Worm (Caenorhabditis elegans) whole organism, mixed stage, embryonic: ENCODE results near the gene clec-163.
"Not testable (repeated sequence)": the region's sequence is repeated elsewhere in the genome, so short reads cannot be mapped to it uniquely, and the experiment has no call there.

Experiments used
- M03D4.4 ChIP-seq: sonication (generic microtip); optimal IDR thresholded peaks from 2 replicates; lab custom pipeline; 2017; ENCODE audit warnings: mild to moderate bottlenecking, missing genetic modification characterization, missing compliant biosample characterization
- bed-3 ChIP-seq: fragments of 200-800 bp; sonication (Bioruptor generic); optimal IDR thresholded peaks from 3 replicates; lab custom pipeline; 2018; ENCODE audit warnings: mild to moderate bottlenecking, missing genetic modification characterization, moderate library complexity, missing compliant biosample characterization
- blmp-1 ChIP-seq: fragments of 150-350 bp; optimal IDR thresholded peaks from 2 replicates; lab custom pipeline; 2014; ENCODE audit warnings: missing biosample characterization, missing genetic modification characterization
- ceh-39 ChIP-seq: fragments of 150-350 bp; optimal IDR thresholded peaks from 2 replicates; lab custom pipeline; 2014; ENCODE audit warnings: missing biosample characterization, missing genetic modification characterization
- ceh-43 ChIP-seq: fragments of 200-800 bp; sonication (Bioruptor generic); optimal IDR thresholded peaks from 2 replicates; lab custom pipeline; 2018; ENCODE audit warnings: mild to moderate bottlenecking, missing genetic modification characterization, moderate library complexity, missing compliant biosample characterization
- ceh-83 ChIP-seq: fragments of 200-800 bp; sonication (Bioruptor generic); optimal IDR thresholded peaks from 2 replicates; lab custom pipeline; 2018; ENCODE audit warnings: mild to moderate bottlenecking, missing genetic modification characterization, missing compliant biosample characterization
- ces-1 ChIP-seq: fragments of 150-350 bp; optimal IDR thresholded peaks from 2 replicates; lab custom pipeline; 2014; ENCODE audit warnings: missing biosample characterization, missing genetic modification reagents, missing genetic modification characterization
- cnd-1 ChIP-seq: fragments of 200-800 bp; sonication (Bioruptor generic); optimal IDR thresholded peaks from 2 replicates; lab custom pipeline; 2018; ENCODE audit warnings: mild to moderate bottlenecking, missing genetic modification characterization, missing compliant biosample characterization
- drap-1 ChIP-seq: fragments of 200-800 bp; sonication (Bioruptor generic); optimal IDR thresholded peaks from 3 replicates; lab custom pipeline; 2018; ENCODE audit warnings: mild to moderate bottlenecking, missing genetic modification characterization, missing compliant biosample characterization
- elt-1 ChIP-seq: sonication (generic microtip); optimal IDR thresholded peaks from 2 replicates; lab custom pipeline; 2017; ENCODE audit warnings: missing genetic modification characterization, mild to moderate bottlenecking, missing compliant biosample characterization, antibody characterized with exemption, moderate library complexity, borderline replicate concordance; ENCODE audit not compliant: insufficient read depth
- elt-3 ChIP-seq: fragments of 150-350 bp; optimal IDR thresholded peaks from 2 replicates; lab custom pipeline; 2014; ENCODE audit warnings: missing biosample characterization, missing genetic modification characterization
- flh-1 ChIP-seq: fragments of 200-800 bp; sonication (Bioruptor generic); optimal IDR thresholded peaks from 2 replicates; lab custom pipeline; 2018; ENCODE audit warnings: mild to moderate bottlenecking, missing genetic modification characterization, moderate library complexity, missing compliant biosample characterization
- ham-2 ChIP-seq: fragments of 200-800 bp; sonication (Bioruptor generic); optimal IDR thresholded peaks from 2 replicates; lab custom pipeline; 2018; ENCODE audit warnings: mild to moderate bottlenecking, missing genetic modification characterization, missing compliant biosample characterization
- hlh-1 ChIP-seq: fragments of 150-350 bp; optimal IDR thresholded peaks from 2 replicates; lab custom pipeline; 2014; ENCODE audit warnings: missing biosample characterization, missing genetic modification reagents, missing genetic modification characterization
- lin-13 ChIP-seq: fragments of 150-350 bp; optimal IDR thresholded peaks from 2 replicates; lab custom pipeline; 2014; ENCODE audit warnings: missing biosample characterization, missing genetic modification characterization
- lin-32 ChIP-seq: fragments of 200-800 bp; sonication (Bioruptor generic); optimal IDR thresholded peaks from 2 replicates; lab custom pipeline; 2018; ENCODE audit warnings: mild to moderate bottlenecking, missing genetic modification characterization, missing compliant biosample characterization
- lsy-2 ChIP-seq: fragments of 150-350 bp; optimal IDR thresholded peaks from 2 replicates; lab custom pipeline; 2014; ENCODE audit warnings: missing biosample characterization, missing genetic modification characterization
- mab-5 ChIP-seq: fragments of 150-350 bp; optimal IDR thresholded peaks from 2 replicates; lab custom pipeline; 2014; ENCODE audit warnings: missing biosample characterization, missing genetic modification characterization
- mep-1 ChIP-seq: fragments of 150-350 bp; optimal IDR thresholded peaks from 2 replicates; lab custom pipeline; 2017; ENCODE audit warnings: missing biosample characterization, missing genetic modification reagents, missing genetic modification characterization, inconsistent platforms
- mls-2 ChIP-seq: sonication (generic microtip); optimal IDR thresholded peaks from 2 replicates; lab custom pipeline; 2016; ENCODE audit warnings: mild to moderate bottlenecking, missing genetic modification characterization, moderate library complexity, missing compliant biosample characterization
- nhr-12 ChIP-seq: fragments of 150-350 bp; optimal IDR thresholded peaks from 2 replicates; lab custom pipeline; 2014; ENCODE audit warnings: missing biosample characterization, missing genetic modification characterization
- nhr-2 ChIP-seq: fragments of 150-350 bp; optimal IDR thresholded peaks from 2 replicates; lab custom pipeline; 2014; ENCODE audit warnings: missing biosample characterization, missing genetic modification characterization
- nhr-237 ChIP-seq: fragments of 150-350 bp; optimal IDR thresholded peaks from 2 replicates; lab custom pipeline; 2014; ENCODE audit warnings: missing biosample characterization, missing genetic modification characterization
- nhr-28 ChIP-seq: fragments of 150-350 bp; optimal IDR thresholded peaks from 2 replicates; lab custom pipeline; 2014; ENCODE audit warnings: missing biosample characterization, missing genetic modification characterization
- nhr-76 ChIP-seq: sonication (generic microtip); optimal IDR thresholded peaks from 2 replicates; lab custom pipeline; 2017; ENCODE audit warnings: missing biosample characterization, missing genetic modification characterization
- pha-4 ChIP-seq: fragments of 150-350 bp; optimal IDR thresholded peaks from 2 replicates; lab custom pipeline; 2018; ENCODE audit warnings: missing biosample characterization, missing genetic modification reagents, missing genetic modification characterization
- sem-2 ChIP-seq: fragments of 200-800 bp; sonication (Bioruptor generic); optimal IDR thresholded peaks from 2 replicates; lab custom pipeline; 2018; ENCODE audit warnings: mild to moderate bottlenecking, missing genetic modification characterization, missing compliant biosample characterization
- snpc-4 ChIP-seq: fragments of 150-350 bp; optimal IDR thresholded peaks from 2 replicates; lab custom pipeline; 2014; ENCODE audit warnings: missing biosample characterization, missing genetic modification characterization
- sptf-1 ChIP-seq: sonication (generic microtip); optimal IDR thresholded peaks from 2 replicates; lab custom pipeline; 2017; ENCODE audit warnings: mild to moderate bottlenecking, missing genetic modification characterization, moderate library complexity, missing compliant biosample characterization
- tbx-8 ChIP-seq: fragments of 200-800 bp; sonication (Bioruptor generic); optimal IDR thresholded peaks from 2 replicates; lab custom pipeline; 2018; ENCODE audit warnings: mild to moderate bottlenecking, missing genetic modification characterization, moderate library complexity, missing compliant biosample characterization
- unc-120 ChIP-seq: sonication (generic microtip); optimal IDR thresholded peaks from 2 replicates; lab custom pipeline; 2017; ENCODE audit warnings: missing genetic modification characterization, missing compliant biosample characterization; ENCODE audit not compliant: poor library complexity, severe bottlenecking
- unc-39 ChIP-seq: fragments of 150-350 bp; optimal IDR thresholded peaks from 2 replicates; lab custom pipeline; 2014; ENCODE audit warnings: missing biosample characterization, missing genetic modification characterization
- unc-62 ChIP-seq: fragments of 150-350 bp; optimal IDR thresholded peaks from 2 replicates; lab custom pipeline; 2014; ENCODE audit warnings: missing biosample characterization, missing genetic modification reagents, missing genetic modification characterization
- zip-8 ChIP-seq: fragments of 150-350 bp; optimal IDR thresholded peaks from 2 replicates; lab custom pipeline; 2014; ENCODE audit warnings: missing biosample characterization, missing genetic modification characterization
- ztf-11 ChIP-seq: fragments of 150-350 bp; optimal IDR thresholded peaks from 2 replicates; lab custom pipeline; 2014; ENCODE audit warnings: missing biosample characterization, missing genetic modification characterization

clec-163 gene

DNA sequence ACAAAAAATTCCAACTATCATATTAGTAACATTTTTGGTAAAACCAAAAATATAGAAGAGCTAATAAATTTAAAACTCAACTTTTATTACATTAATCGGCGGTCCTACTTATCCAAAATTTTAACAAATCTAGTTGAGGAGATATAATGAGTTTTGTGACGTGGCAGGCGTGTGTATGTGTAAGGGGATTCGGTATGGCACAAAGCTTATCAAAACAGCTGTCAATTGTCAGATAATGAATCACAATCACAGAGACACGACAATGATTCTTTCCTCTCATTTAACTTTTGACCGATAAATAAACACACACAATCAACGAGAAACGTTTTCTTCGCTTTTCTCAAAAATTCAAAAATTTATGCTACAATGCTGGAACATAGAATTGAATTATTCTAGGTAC lies 7.9 kb downstream of the clec-163 start, which contains the start of gene K11D9.3:
K11D9.3 (minus strand) TSS at position 181 of the 400 bp plus-strand sequence.
- TF ChIP-seq hlh-1 (tag; lab: Kevin White, UChicago) (peak; percentile 25), blmp-1 (tag; lab: Kevin White, UChicago) (no peak), lin-32 (no peak), mab-5 (tag; lab: Kevin White, UChicago) (no peak), unc-62 (GFP tag; lab: Kevin White, UChicago) (peak; percentile 60), elt-1 (tag; lab: Kevin White, UChicago) (no peak), zip-8 (tag; lab: Kevin White, UChicago) (no peak), bed-3 (GFP tag; lab: Kevin White, UChicago) (no peak), tbx-8 (GFP tag; lab: Kevin White, UChicago) (no peak)

DNA sequence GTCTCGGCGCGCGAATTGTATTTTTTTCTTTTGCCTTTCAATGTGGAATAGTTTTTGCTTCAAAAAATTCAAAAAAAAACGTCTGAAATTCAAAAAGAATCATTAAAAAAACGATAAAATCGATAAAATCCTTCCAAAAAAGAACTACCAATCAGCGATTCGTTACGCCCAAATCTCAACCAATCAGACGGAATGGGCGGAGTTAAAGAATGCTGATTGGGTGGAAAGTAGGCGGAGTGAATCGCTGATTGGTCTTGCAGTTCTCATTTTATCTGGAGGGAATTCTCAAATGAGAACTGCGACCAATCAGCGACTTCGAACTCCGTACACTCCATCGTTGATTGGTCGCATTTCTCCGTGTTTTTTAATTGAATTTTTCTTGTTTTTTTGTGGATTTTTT lies 11.0 kb downstream of the clec-163 start:
- no peak for TF ChIP-seq ceh-39 (tag; lab: Kevin White, UChicago)
- TF ChIP-seq pha-4, result no peak
- no peak for TF ChIP-seq mab-5 (tag; lab: Kevin White, UChicago)
- no peak for TF ChIP-seq sem-2 (GFP tag; lab: Kevin White, UChicago)
- no peak for TF ChIP-seq hlh-1 (tag; lab: Kevin White, UChicago)
- TF ChIP-seq nhr-237, result no peak
- no peak for TF ChIP-seq M03D4.4 (tag; lab: Kevin White, UChicago)
- no peak for TF ChIP-seq flh-1
- TF ChIP-seq ceh-83 (GFP tag; lab: Kevin White, UChicago), result no peak
- no peak for TF ChIP-seq zip-8 (tag; lab: Kevin White, UChicago)
- no peak for TF ChIP-seq unc-120
- TF ChIP-seq elt-1 (tag; lab: Kevin White, UChicago), result no peak
- no peak for TF ChIP-seq nhr-28
- TF ChIP-seq nhr-12 (tag; lab: Kevin White, UChicago), result no peak
- no peak for TF ChIP-seq tbx-8 (GFP tag; lab: Kevin White, UChicago)
- no peak for TF ChIP-seq blmp-1 (tag; lab: Kevin White, UChicago)
- TF ChIP-seq lsy-2 (tag; lab: Kevin White, UChicago), result no peak
- TF ChIP-seq mls-2, result no peak
- TF ChIP-seq nhr-2 (tag; lab: Kevin White, UChicago), result no peak
- TF ChIP-seq ceh-43 (GFP tag; lab: Kevin White, UChicago), result no peak
- TF ChIP-seq, all 35 proteins: peak for 0

DNA sequence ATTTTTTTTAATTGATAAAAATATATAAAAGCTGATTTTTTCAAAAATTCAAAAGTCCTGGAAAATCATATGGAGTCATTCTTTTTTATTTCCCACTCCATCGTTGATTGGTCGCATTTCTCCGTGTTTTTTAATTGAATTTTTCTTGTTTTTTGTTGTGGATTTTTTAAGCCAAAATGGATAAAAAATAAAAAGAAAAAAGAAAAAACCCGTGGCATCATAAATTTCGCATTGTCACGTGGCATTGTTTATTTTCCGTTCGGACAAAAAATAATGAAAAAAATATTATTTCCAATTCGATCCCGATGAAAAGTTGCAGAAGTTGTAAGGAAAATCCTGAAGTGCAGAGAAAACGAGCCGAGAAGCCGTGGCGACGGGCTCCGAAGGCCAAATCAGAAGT lies 11.5 kb downstream of the clec-163 start, which contains the start of gene klp-7:
klp-7 (plus strand) TSS at position 301 of the 400 bp plus-strand sequence.
- TF ChIP-seq unc-120; nhr-2 (tag; lab: Kevin White, UChicago); hlh-1 (tag; lab: Kevin White, UChicago): not testable (repeated sequence)
- TF ChIP-seq, all 35 proteins: peak for 0; not testable (repeated sequence) for 35

- peak; percentile 6 for TF ChIP-seq mls-2
- no peak for TF ChIP-seq snpc-4 (tag; lab: Kevin White, UChicago)
- peak; percentile 9 for TF ChIP-seq sptf-1 (tag; lab: Kevin White, UChicago)
Observed at ce11 chrIII:10806821-10807220, 12.7 kb downstream of the clec-163 start.

DNA sequence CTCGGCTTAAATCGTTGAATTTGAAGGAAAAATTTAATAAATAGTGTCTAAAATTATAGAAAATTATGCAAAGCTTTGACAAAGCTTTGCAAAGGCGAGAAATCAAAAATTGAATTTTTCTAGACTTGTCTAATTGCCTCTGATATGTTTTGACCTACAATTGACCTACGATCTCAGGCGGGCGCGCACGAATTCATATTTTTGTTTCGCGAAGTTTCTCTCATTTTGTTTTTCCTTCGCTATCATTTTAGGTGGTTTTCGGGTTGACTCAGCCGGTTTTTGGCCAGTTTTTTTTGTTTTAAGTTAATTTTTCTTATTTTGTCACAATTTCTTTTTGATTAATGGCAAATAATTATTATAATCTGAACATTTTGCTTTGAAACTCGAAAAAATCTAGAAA lies 13.1 kb downstream of the clec-163 start:
- no peak for TF ChIP-seq sem-2 (GFP tag; lab: Kevin White, UChicago)
- TF ChIP-seq, all 35 proteins: peak for 0

- no peak for TF ChIP-seq lsy-2 (tag; lab: Kevin White, UChicago)
- peak; percentile 17 for TF ChIP-seq ceh-43 (GFP tag; lab: Kevin White, UChicago)
- TF ChIP-seq ceh-39 (tag; lab: Kevin White, UChicago), result no peak
- TF ChIP-seq lin-32, result no peak
- TF ChIP-seq zip-8 (tag; lab: Kevin White, UChicago), result no peak
- no peak for TF ChIP-seq unc-39
- TF ChIP-seq elt-3 (tag; lab: Kevin White, UChicago), result no peak
- no peak for TF ChIP-seq hlh-1 (tag; lab: Kevin White, UChicago)
- TF ChIP-seq mab-5 (tag; lab: Kevin White, UChicago), result no peak
- no peak for TF ChIP-seq sem-2 (GFP tag; lab: Kevin White, UChicago)
- TF ChIP-seq pha-4, result no peak
- peak; percentile 43 for TF ChIP-seq ces-1 (GFP tag; lab: Kevin White, UChicago)
- TF ChIP-seq blmp-1 (tag; lab: Kevin White, UChicago), result no peak
- no peak for TF ChIP-seq nhr-12 (tag; lab: Kevin White, UChicago)
- TF ChIP-seq unc-62 (GFP tag; lab: Kevin White, UChicago), result no peak
- no peak for TF ChIP-seq drap-1 (GFP tag; lab: Kevin White, UChicago)
- peak; percentile 39 for TF ChIP-seq unc-120
- no peak for TF ChIP-seq nhr-2 (tag; lab: Kevin White, UChicago)
- no peak for TF ChIP-seq bed-3 (GFP tag; lab: Kevin White, UChicago)
- no peak for TF ChIP-seq tbx-8 (GFP tag; lab: Kevin White, UChicago)
- peak; percentile 11 for TF ChIP-seq mep-1 (tag; lab: Kevin White, UChicago)
- no peak for TF ChIP-seq nhr-237
- no peak for TF ChIP-seq elt-1 (tag; lab: Kevin White, UChicago)
- TF ChIP-seq mls-2, result no peak
- TF ChIP-seq nhr-76 (tag; lab: Kevin White, UChicago), result no peak
- no peak for TF ChIP-seq ceh-83 (GFP tag; lab: Kevin White, UChicago)
- no peak for TF ChIP-seq snpc-4 (tag; lab: Kevin White, UChicago)
- TF ChIP-seq ztf-11 (tag; lab: Kevin White, UChicago), result no peak
- peak; percentile 64 for TF ChIP-seq ham-2 (GFP tag; lab: Kevin White, UChicago)
- TF ChIP-seq nhr-28, result no peak
- no peak for TF ChIP-seq flh-1
- TF ChIP-seq cnd-1 (tag; lab: Kevin White, UChicago), result no peak
- TF ChIP-seq lin-13 (tag; lab: Kevin White, UChicago), result no peak
- TF ChIP-seq M03D4.4 (tag; lab: Kevin White, UChicago), result no peak
Observed at ce11 chrIII:10807956-10808355, 13.8 kb downstream of the clec-163 start.
